Worm (Caenorhabditis elegans): ENCODE data around the gene F37A4.5.

The F37A4.5 gene

ce11 chrIII:6736566-6736965 lies 24.9 kb downstream of the F37A4.5 start, which contains the start of gene Y102E9.6:
TSS of gene Y102E9.6 (minus strand) at chrIII:6736666.
- TF ChIP-seq ceh-43 (GFP tag; optimal IDR thresholded peaks at IDR 0.05) (no peak), elt-3 (tag; optimal IDR thresholded peaks at IDR 0.05) (no peak), mep-1 (tag; optimal IDR thresholded peaks at IDR 0.05) (no peak), blmp-1 (tag; optimal IDR thresholded peaks at IDR 0.05) (no peak)

- no peak for TF ChIP-seq nhr-12 (tag; optimal IDR thresholded peaks at IDR 0.05)
- TF ChIP-seq ceh-43 (GFP tag; optimal IDR thresholded peaks at IDR 0.05): no peak
- no peak for TF ChIP-seq zip-8 (tag; optimal IDR thresholded peaks at IDR 0.05)
- TF ChIP-seq pha-4 (tag; optimal IDR thresholded peaks at IDR 0.05): no peak
- no peak for TF ChIP-seq elt-1 (tag; optimal IDR thresholded peaks at IDR 0.05; ENCODE audit: borderline replicate concordance, insufficient read depth)
- no peak for TF ChIP-seq nhr-2 (tag; optimal IDR thresholded peaks at IDR 0.05)
- TF ChIP-seq unc-39 (tag; optimal IDR thresholded peaks at IDR 0.05): no peak
- TF ChIP-seq ces-1 (GFP tag; optimal IDR thresholded peaks at IDR 0.05): no peak
- TF ChIP-seq snpc-4 (tag; optimal IDR thresholded peaks at IDR 0.05): no peak
- no peak for TF ChIP-seq drap-1 (GFP tag; optimal IDR thresholded peaks at IDR 0.05)
- TF ChIP-seq M03D4.4 (tag; optimal IDR thresholded peaks at IDR 0.05): no peak
- TF ChIP-seq hlh-1 (tag; optimal IDR thresholded peaks at IDR 0.05): no peak
- no peak for TF ChIP-seq bed-3 (GFP tag; optimal IDR thresholded peaks at IDR 0.05)
These were observed 25.3 kb downstream of the F37A4.5 start, which contains the start of gene K07E12.2 for ce11 chrIII:6736971-6737370. TSS of gene K07E12.2 (plus strand) at chrIII:6737271.

- TF ChIP-seq zip-8 (tag; optimal IDR thresholded peaks at IDR 0.05) (no peak), nhr-28 (tag; optimal IDR thresholded peaks at IDR 0.05) (no peak), blmp-1 (tag; optimal IDR thresholded peaks at IDR 0.05) (no peak), sptf-1 (tag; optimal IDR thresholded peaks at IDR 0.05) (no peak), drap-1 (GFP tag; optimal IDR thresholded peaks at IDR 0.05) (no peak), mab-5 (tag; optimal IDR thresholded peaks at IDR 0.05) (no peak), mep-1 (tag; optimal IDR thresholded peaks at IDR 0.05) (no peak), ham-2 (GFP tag; optimal IDR thresholded peaks at IDR 0.05) (no peak), unc-62 (GFP tag; optimal IDR thresholded peaks at IDR 0.05) (no peak), hlh-1 (tag; optimal IDR thresholded peaks at IDR 0.05) (no peak), pha-4 (tag; optimal IDR thresholded peaks at IDR 0.05) (no peak), lsy-2 (tag; optimal IDR thresholded peaks at IDR 0.05) (no peak), tbx-8 (GFP tag; optimal IDR thresholded peaks at IDR 0.05) (no peak), snpc-4 (tag; optimal IDR thresholded peaks at IDR 0.05) (no peak), flh-1 (GFP tag; optimal IDR thresholded peaks at IDR 0.05) (no peak), cnd-1 (tag; optimal IDR thresholded peaks at IDR 0.05) (no peak), unc-39 (tag; optimal IDR thresholded peaks at IDR 0.05) (no peak)
These were observed 28.4 kb downstream of the F37A4.5 start for ce11 chrIII:6740072-6740471.

- TF ChIP-seq hlh-1 (tag; optimal IDR thresholded peaks at IDR 0.05) (peak; percentile 41), nhr-237 (tag; optimal IDR thresholded peaks at IDR 0.05) (no peak), mep-1 (tag; optimal IDR thresholded peaks at IDR 0.05) (no peak), lsy-2 (tag; optimal IDR thresholded peaks at IDR 0.05) (no peak), unc-120 (tag; optimal IDR thresholded peaks at IDR 0.05; ENCODE audit: poor library complexity, severe bottlenecking) (peak; percentile 61), bed-3 (GFP tag; optimal IDR thresholded peaks at IDR 0.05) (no peak), nhr-76 (tag; optimal IDR thresholded peaks at IDR 0.05) (no peak), unc-62 (GFP tag; optimal IDR thresholded peaks at IDR 0.05) (peak; percentile 76)
These were observed 30.9 kb downstream of the F37A4.5 start for ce11 chrIII:6742597-6742996.

- TF ChIP-seq zip-8 (tag; optimal IDR thresholded peaks at IDR 0.05) (peak; percentile 21), nhr-28 (tag; optimal IDR thresholded peaks at IDR 0.05) (no peak)
These were observed 34.3 kb downstream of the F37A4.5 start, which contains the start of gene dig-1 for ce11 chrIII:6746008-6746407. TSS of gene dig-1 (plus strand) at chrIII:6746308.

- TF ChIP-seq ztf-11 (tag; optimal IDR thresholded peaks at IDR 0.05): no peak
- TF ChIP-seq tbx-8 (GFP tag; optimal IDR thresholded peaks at IDR 0.05): no peak
- TF ChIP-seq cnd-1 (tag; optimal IDR thresholded peaks at IDR 0.05): no peak
- no peak for TF ChIP-seq nhr-76 (tag; optimal IDR thresholded peaks at IDR 0.05)
- TF ChIP-seq M03D4.4 (tag; optimal IDR thresholded peaks at IDR 0.05): no peak
- no peak for TF ChIP-seq ceh-83 (GFP tag; optimal IDR thresholded peaks at IDR 0.05)
- TF ChIP-seq unc-62 (GFP tag; optimal IDR thresholded peaks at IDR 0.05): no peak
- no peak for TF ChIP-seq blmp-1 (tag; optimal IDR thresholded peaks at IDR 0.05)
- no peak for TF ChIP-seq elt-3 (tag; optimal IDR thresholded peaks at IDR 0.05)
- TF ChIP-seq unc-39 (tag; optimal IDR thresholded peaks at IDR 0.05): no peak
These were observed 35.0 kb downstream of the F37A4.5 start for ce11 chrIII:6746668-6747067.
